Fruit fly (Drosophila melanogaster): Measurements from ENCODE around the gene CG31715.
A peak's percentile ranks its signal among the peaks of the same experiment; 100 is the strongest.

The CG31715 gene

dm6 chr2L:10366525-10366924 is 25.1 kb downstream of the CG31715 start, which contains the start of gene CG5056 (continued):
- TF ChIP-seq pum (GFP tag; optimal IDR thresholded peaks at IDR 0.05) (no peak), cwo (GFP tag; optimal IDR thresholded peaks at IDR 0.05) (no peak), az2 (GFP tag; optimal IDR thresholded peaks at IDR 0.05) (no peak), CG18011 (GFP tag; optimal IDR thresholded peaks at IDR 0.05) (no peak), sd (tag; optimal IDR thresholded peaks at IDR 0.05) (no peak), CG18619 (GFP tag; optimal IDR thresholded peaks at IDR 0.05) (no peak), ato (GFP tag; IDR thresholded peaks at IDR 0.05; ENCODE audit: partially characterized antibody) (no peak), Sox100B (GFP tag; optimal IDR thresholded peaks at IDR 0.05) (no peak), ATbp (GFP tag; optimal IDR thresholded peaks at IDR 0.05) (no peak), CG34376 (GFP tag; optimal IDR thresholded peaks at IDR 0.05) (no peak), HmgD (GFP tag; optimal IDR thresholded peaks at IDR 0.05) (no peak), HmgZ (tag; optimal IDR thresholded peaks at IDR 0.05) (peak; percentile 62), trem (tag; optimal IDR thresholded peaks at IDR 0.05) (peak; percentile 69), CG17361 (GFP tag; IDR thresholded peaks at IDR 0.05) (peak; percentile 54; the same call in 2 of the 3 replicates), Lim3 (GFP tag; IDR thresholded peaks at IDR 0.05) (no peak), nmo (GFP tag; optimal IDR thresholded peaks at IDR 0.05) (peak; percentile 64), CG6813 (GFP tag; optimal IDR thresholded peaks at IDR 0.05) (no peak), CG11398 (GFP tag; optimal IDR thresholded peaks at IDR 0.05) (no peak), twi (tag; optimal IDR thresholded peaks at IDR 0.05) (no peak), tio (GFP tag; optimal IDR thresholded peaks at IDR 0.05) (no peak), CG8281 (tag; optimal IDR thresholded peaks at IDR 0.05) (no peak), kah (GFP tag; optimal IDR thresholded peaks at IDR 0.05) (no peak), CG11093 (GFP tag; IDR thresholded peaks at IDR 0.05) (no peak), ash1 (GFP tag; optimal IDR thresholded peaks at IDR 0.05) (no peak), CG7963 (GFP tag; IDR thresholded peaks at IDR 0.05; ENCODE audit: partially characterized antibody) (no peak), dysf (GFP tag; IDR thresholded peaks at IDR 0.05) (no peak), HLH3B (GFP tag; IDR thresholded peaks at IDR 0.05) (no peak), CG13296 (GFP tag; optimal IDR thresholded peaks at IDR 0.05) (no peak), Rx (GFP tag; IDR thresholded peaks at IDR 0.05) (no peak), cad (GFP tag; optimal IDR thresholded peaks at IDR 0.05) (no peak), p53 (GFP tag; optimal IDR thresholded peaks at IDR 0.05) (no peak), Mrtf (GFP tag; IDR thresholded peaks at IDR 0.05) (no peak), gt (GFP tag; IDR thresholded peaks at IDR 0.05) (no peak), Ets97D (GFP tag; optimal IDR thresholded peaks at IDR 0.05) (peak; percentile 40), onecut (GFP tag; IDR thresholded peaks at IDR 0.05) (no peak), Ssrp (tag; optimal IDR thresholded peaks at IDR 0.05) (no peak), CG8478 (optimal IDR thresholded peaks at IDR 0.05) (no peak), B-H1 (GFP tag; IDR thresholded peaks at IDR 0.05) (no peak), CG2202 (tag; optimal IDR thresholded peaks at IDR 0.05) (no peak), pho (GFP tag; optimal IDR thresholded peaks at IDR 0.05) (no peak), E2f1 (GFP tag; IDR thresholded peaks at IDR 0.05) (no peak), Ptx1 (GFP tag; IDR thresholded peaks at IDR 0.05) (no peak), Vsx1 (GFP tag; optimal IDR thresholded peaks at IDR 0.05) (no peak), Hey (tag; optimal IDR thresholded peaks at IDR 0.05) (no peak), C15 (GFP tag; IDR thresholded peaks at IDR 0.05) (no peak), row (GFP tag; IDR thresholded peaks at IDR 0.05) (peak; percentile 86), CG8944 (GFP tag; optimal IDR thresholded peaks at IDR 0.05) (no peak), dimm (GFP tag; IDR thresholded peaks at IDR 0.05) (no peak), pnt (GFP tag; optimal IDR thresholded peaks at IDR 0.05) (no peak), CG4854 (GFP tag; optimal IDR thresholded peaks at IDR 0.05) (no peak), CG12299 (tag; optimal IDR thresholded peaks at IDR 0.05) (no peak), knrl (GFP tag; IDR thresholded peaks at IDR 0.05; ENCODE audit: partially characterized antibody) (peak; percentile 39; the same call in 1 of the 3 replicates), inv (GFP tag; IDR thresholded peaks at IDR 0.05; ENCODE audit: partially characterized antibody) (no peak)
